Worm (Caenorhabditis elegans) whole organism, young adult: ENCODE data around the gene enol-1.

ENCODE experiments used
- F49E8.2 ChIP-seq: sonication (generic microtip); optimal IDR thresholded peaks from 3 replicates; lab custom pipeline; 2017; ENCODE audit warnings: missing genetic modification characterization, mild to moderate bottlenecking, missing compliant biosample characterization, antibody characterized with exemption, moderate library complexity; ENCODE audit not compliant: insufficient read depth
- akir-1 ChIP-seq: fragments of 200-800 bp; sonication (Bioruptor generic); optimal IDR thresholded peaks from 2 replicates; lab custom pipeline; 2018; ENCODE audit warnings: mild to moderate bottlenecking, missing genetic modification characterization, moderate library complexity, missing compliant biosample characterization
- ama-1 ChIP-seq, 3 experiments: fragments of 150-350 bp in 1 of 3; sonication (generic microtip) in 2 of 3; optimal IDR thresholded peaks; 2 replicates each; lab custom pipeline; 2014 to 2018; ENCODE audit warnings: missing biosample characterization in 2 of 3, missing genetic modification characterization in 2 of 3, missing genetic modification reagents in 2 of 3
- attf-3 ChIP-seq: fragments of 200-800 bp; sonication (Bioruptor generic); conservative IDR thresholded peaks from 2 replicates; pipeline ENCODE4 v1.3.6; 2022; ENCODE audit warnings: missing genetic modification reagents, missing genetic modification characterization, missing compliant biosample characterization
- cebp-2 ChIP-seq: fragments of 200-800 bp; sonication (Bioruptor generic); IDR thresholded peaks from 2 replicates; pipeline ENCODE4 v1.3.6; 2022; ENCODE audit warnings: missing genetic modification characterization, missing compliant biosample characterization
- lsy-27 ChIP-seq: sonication (generic microtip); optimal IDR thresholded peaks from 2 replicates; lab custom pipeline; 2017; ENCODE audit warnings: missing genetic modification characterization, mild to moderate bottlenecking, missing compliant biosample characterization, antibody characterized with exemption, missing genotype, borderline replicate concordance; ENCODE audit not compliant: insufficient read depth
- mel-28 ChIP-seq: sonication (generic microtip); optimal IDR thresholded peaks from 2 replicates; lab custom pipeline; 2016; ENCODE audit warnings: borderline replicate concordance, mild to moderate bottlenecking, missing genetic modification characterization, missing compliant biosample characterization
- nfya-2 ChIP-seq: fragments of 200-800 bp; sonication (Bioruptor generic); IDR thresholded peaks from 2 replicates; pipeline ENCODE4 v1.3.6; 2022; ENCODE audit warnings: missing genetic modification reagents, missing genetic modification characterization, missing compliant biosample characterization
- pha-4 ChIP-seq: fragments of 150-350 bp; sonication (generic microtip); optimal IDR thresholded peaks from 2 replicates; lab custom pipeline; 2014; ENCODE audit warnings: missing biosample characterization, missing genetic modification reagents, missing genetic modification characterization
- snpc-3.4 ChIP-seq: sonication (generic microtip); optimal IDR thresholded peaks from 2 replicates; lab custom pipeline; 2017; ENCODE audit warnings: missing genetic modification characterization, mild to moderate bottlenecking, missing compliant biosample characterization, antibody characterized with exemption, moderate library complexity, missing genotype, missing genetic modification reagents
- snpc-4 ChIP-seq, 5 experiments: fragments of 150-350 bp in 1 of 5; sonication (generic microtip) in 4 of 5; optimal IDR thresholded peaks; 2 replicates each; lab custom pipeline; 2014 to 2018; ENCODE audit warnings: missing genetic modification characterization in 5 of 5, missing biosample characterization in 3 of 5, antibody characterized with exemption in 2 of 5, mild to moderate bottlenecking in 2 of 5, missing compliant biosample characterization in 2 of 5, missing genotype in 2 of 5, moderate library complexity in 2 of 5, missing genetic modification reagents in 1 of 5

- TF ChIP-seq cebp-2 (GFP tag; lab: Robert Waterston, UW) (no peak), mel-28 (tag; lab: Kevin White, UChicago) (no peak), snpc-4 (GFP tag; optimal IDR thresholded peaks at IDR 0.05; lab: Kevin White, UChicago) (no peak), snpc-4 (tag; optimal IDR thresholded peaks at IDR 0.05; lab: Kevin White, UChicago) (no peak), ama-1 (optimal IDR thresholded peaks at IDR 0.05; lab: Kevin White, UChicago) (no peak), ama-1 (GFP tag; optimal IDR thresholded peaks at IDR 0.05; lab: Kevin White, UChicago) (peak in 1 of 2 experiments; percentile 0), attf-3 (GFP tag; lab: Robert Waterston, UW) (no peak), pha-4 (no peak), lsy-27 (tag; lab: Kevin White, UChicago) (no peak), F49E8.2 (tag; lab: Kevin White, UChicago) (no peak), akir-1 (GFP tag; lab: Kevin White, UChicago) (no peak), snpc-3.4 (no peak), nfya-2 (GFP tag; lab: Robert Waterston, UW) (no peak)
Observed at ce11 chrII:8962206-8962605, 31.4 kb downstream of the enol-1 start.
